Worm (Caenorhabditis elegans) whole organism, late embryonic: Measurements from ENCODE around the gene Y82E9BR.19.

ENCODE experiments used
- F13H6.1 ChIP-seq: sonication (generic microtip); optimal IDR thresholded peaks from 2 replicates; lab custom pipeline; 2016; ENCODE audit warnings: missing genetic modification characterization, missing compliant biosample characterization
- K09A11.1 ChIP-seq: sonication (generic microtip); optimal IDR thresholded peaks from 2 replicates; lab custom pipeline; 2017; ENCODE audit warnings: antibody characterized with exemption, mild to moderate bottlenecking, missing genetic modification characterization, missing compliant biosample characterization; ENCODE audit not compliant: insufficient read depth
- T23F11.4 ChIP-seq: fragments of 200-800 bp; sonication (Bioruptor generic); optimal IDR thresholded peaks from 2 replicates; lab custom pipeline; 2018; ENCODE audit warnings: mild to moderate bottlenecking, missing genetic modification characterization, missing compliant biosample characterization
- Y22D7AL.16 ChIP-seq: sonication (generic microtip); optimal IDR thresholded peaks from 2 replicates; lab custom pipeline; 2016; ENCODE audit warnings: missing genetic modification characterization, missing compliant biosample characterization
- ceh-14 ChIP-seq: sonication (generic microtip); optimal IDR thresholded peaks from 2 replicates; lab custom pipeline; 2016; ENCODE audit warnings: missing genotype, missing genetic modification characterization, missing compliant biosample characterization
- ceh-19 ChIP-seq: fragments of 200-800 bp; sonication (Bioruptor generic); optimal IDR thresholded peaks from 2 replicates; lab custom pipeline; 2018; ENCODE audit warnings: mild to moderate bottlenecking, missing genetic modification characterization, missing compliant biosample characterization
- ceh-24 ChIP-seq: sonication (generic microtip); optimal IDR thresholded peaks from 2 replicates; lab custom pipeline; 2016; ENCODE audit warnings: mild to moderate bottlenecking, missing genetic modification characterization, missing compliant biosample characterization
- ceh-30 ChIP-seq: fragments of 150-350 bp; optimal IDR thresholded peaks from 2 replicates; lab custom pipeline; 2014; ENCODE audit warnings: missing biosample characterization, missing genetic modification characterization
- ceh-34 ChIP-seq: sonication (generic microtip); optimal IDR thresholded peaks from 2 replicates; lab custom pipeline; 2016; ENCODE audit warnings: mild to moderate bottlenecking, missing genetic modification characterization, missing compliant biosample characterization
- ceh-48 ChIP-seq: sonication (generic microtip); optimal IDR thresholded peaks from 2 replicates; lab custom pipeline; 2016; ENCODE audit warnings: missing genetic modification characterization, inconsistent platforms, missing compliant biosample characterization
- ceh-9 ChIP-seq: sonication (generic microtip); optimal IDR thresholded peaks from 2 replicates; lab custom pipeline; 2016; ENCODE audit warnings: mild to moderate bottlenecking, missing genetic modification characterization, inconsistent platforms, missing compliant biosample characterization
- che-1 ChIP-seq: sonication (generic microtip); optimal IDR thresholded peaks from 2 replicates; lab custom pipeline; 2016; ENCODE audit warnings: mild to moderate bottlenecking, missing genetic modification characterization, missing compliant biosample characterization
- dmd-4 ChIP-seq: sonication (generic microtip); optimal IDR thresholded peaks from 2 replicates; lab custom pipeline; 2016; ENCODE audit warnings: borderline replicate concordance, missing genetic modification characterization, missing compliant biosample characterization
- elt-4 ChIP-seq: sonication (generic microtip); optimal IDR thresholded peaks from 2 replicates; lab custom pipeline; 2016; ENCODE audit warnings: missing genetic modification characterization, missing compliant biosample characterization
- fkh-6 ChIP-seq: sonication (generic microtip); optimal IDR thresholded peaks from 2 replicates; lab custom pipeline; 2016; ENCODE audit warnings: missing genetic modification characterization, missing compliant biosample characterization
- hlh-15 ChIP-seq: sonication (generic microtip); optimal IDR thresholded peaks from 2 replicates; lab custom pipeline; 2016; ENCODE audit warnings: missing genetic modification characterization, missing compliant biosample characterization
- hlh-6 ChIP-seq: sonication (generic microtip); optimal IDR thresholded peaks from 2 replicates; lab custom pipeline; 2016; ENCODE audit warnings: missing genotype, missing genetic modification characterization, missing compliant biosample characterization
- hlh-8 ChIP-seq: sonication (generic microtip); optimal IDR thresholded peaks from 2 replicates; lab custom pipeline; 2016; ENCODE audit warnings: missing genotype, missing genetic modification characterization, missing compliant biosample characterization
- mec-3 ChIP-seq: sonication (generic microtip); optimal IDR thresholded peaks from 2 replicates; lab custom pipeline; 2016; ENCODE audit warnings: borderline replicate concordance, missing genetic modification characterization, missing compliant biosample characterization
- nhr-11 ChIP-seq: fragments of 150-350 bp; optimal IDR thresholded peaks from 2 replicates; lab custom pipeline; 2014; ENCODE audit warnings: missing biosample characterization, missing genetic modification characterization
- nhr-232 ChIP-seq: sonication (generic microtip); optimal IDR thresholded peaks from 2 replicates; lab custom pipeline; 2016; ENCODE audit warnings: missing genetic modification characterization, missing compliant biosample characterization
- pat-9 ChIP-seq: fragments of 200-800 bp; sonication (Bioruptor generic); optimal IDR thresholded peaks from 2 replicates; lab custom pipeline; 2018; ENCODE audit warnings: mild to moderate bottlenecking, missing genetic modification characterization, moderate library complexity, missing compliant biosample characterization
- pha-2 ChIP-seq: sonication (generic microtip); optimal IDR thresholded peaks from 2 replicates; lab custom pipeline; 2017; ENCODE audit warnings: mild to moderate bottlenecking, missing genetic modification characterization, missing compliant biosample characterization
- pha-4 ChIP-seq: fragments of 150-350 bp; optimal IDR thresholded peaks from 2 replicates; lab custom pipeline; 2018; ENCODE audit warnings: missing biosample characterization, missing genetic modification reagents, missing genetic modification characterization
- syd-9 ChIP-seq: sonication (generic microtip); optimal IDR thresholded peaks from 2 replicates; lab custom pipeline; 2016; ENCODE audit warnings: mild to moderate bottlenecking, missing genetic modification characterization, moderate library complexity, missing compliant biosample characterization
- tbx-2 ChIP-seq: sonication (generic microtip); optimal IDR thresholded peaks from 2 replicates; lab custom pipeline; 2016; ENCODE audit warnings: missing genetic modification characterization, missing compliant biosample characterization
- tbx-7 ChIP-seq: sonication (generic microtip); optimal IDR thresholded peaks from 2 replicates; lab custom pipeline; 2016; ENCODE audit warnings: missing genotype, missing genetic modification characterization, missing compliant biosample characterization
- unc-42 ChIP-seq: sonication (generic microtip); optimal IDR thresholded peaks from 2 replicates; lab custom pipeline; 2016; ENCODE audit warnings: missing genotype, missing genetic modification characterization, missing compliant biosample characterization
- unc-55 ChIP-seq: sonication (generic microtip); optimal IDR thresholded peaks from 2 replicates; lab custom pipeline; 2017; ENCODE audit warnings: missing biosample characterization, missing genetic modification reagents, missing genetic modification characterization
- zip-5 ChIP-seq: sonication (generic microtip); optimal IDR thresholded peaks from 2 replicates; lab custom pipeline; 2016; ENCODE audit warnings: missing genetic modification characterization, missing compliant biosample characterization
- ztf-16 ChIP-seq: sonication (generic microtip); optimal IDR thresholded peaks from 2 replicates; lab custom pipeline; 2017; ENCODE audit warnings: missing genetic modification characterization, missing compliant biosample characterization

Gene Y82E9BR.19

DNA sequence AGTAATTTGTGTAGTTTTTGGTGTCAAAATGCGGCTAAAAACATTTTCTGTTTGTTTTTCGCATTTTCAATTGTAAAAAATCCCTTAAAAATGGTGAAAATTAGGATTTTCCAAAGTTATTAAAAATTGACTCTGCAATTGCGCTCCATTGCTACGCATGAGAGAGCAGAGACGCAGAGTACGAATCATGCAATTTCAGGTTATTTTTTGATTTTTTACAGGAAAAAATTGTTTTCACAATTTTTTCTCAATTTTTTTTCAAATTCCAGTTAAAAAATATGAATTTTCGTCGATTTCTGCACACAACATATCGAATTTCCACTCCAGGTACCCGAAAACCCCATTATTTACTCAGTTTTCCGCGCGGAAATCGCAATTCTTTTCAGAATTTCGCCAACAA, 38.5 kb upstream of the Y82E9BR.19 start, which contains the start of gene mtg-1:
mtg-1 (plus strand) TSS at position 160 of the 400 bp plus-strand sequence.
- TF ChIP-seq K09A11.1 (tag; lab: Kevin White, UChicago) (no peak), unc-55 (GFP tag; lab: Kevin White, UChicago) (peak; percentile 16), T23F11.4 (no peak)

DNA sequence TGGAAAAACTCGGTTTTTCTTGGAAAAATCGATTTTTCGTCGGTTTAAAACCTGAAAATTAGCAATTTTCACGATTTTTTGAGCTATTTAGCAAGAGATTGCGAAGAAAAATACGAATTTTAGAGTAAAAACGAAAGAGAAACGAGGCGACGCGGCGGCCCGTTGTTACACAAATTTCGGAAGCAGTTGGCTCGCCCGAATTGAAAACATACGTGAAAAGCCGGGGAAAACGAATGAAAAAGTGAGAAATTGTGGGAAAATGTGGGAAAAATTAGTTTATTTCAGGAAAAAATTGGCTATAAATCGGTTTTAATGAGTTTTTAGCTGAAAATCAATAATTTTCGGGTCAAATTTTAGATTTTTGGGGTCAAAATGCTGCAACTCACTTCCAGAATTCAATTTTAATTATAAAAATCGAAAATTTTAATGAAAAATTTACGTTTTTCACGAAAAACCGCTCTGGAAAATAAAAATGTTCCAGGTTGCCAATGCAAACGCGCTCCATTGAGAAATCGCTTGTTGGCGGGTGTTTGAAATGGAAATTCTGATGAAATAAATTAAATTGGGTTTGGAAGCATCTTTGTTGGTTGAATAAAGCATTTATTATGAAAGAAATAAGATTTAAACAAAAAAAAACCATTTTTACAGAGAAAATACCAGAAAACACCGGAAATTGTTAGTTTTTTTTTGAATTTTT, 37.8 kb upstream of the Y82E9BR.19 start, which contains the start of gene snf-6:
snf-6 (minus strand) TSS at position 51 of the 697 bp plus-strand sequence.
- TF ChIP-seq syd-9 (tag; lab: Kevin White, UChicago) (no peak), che-1 (tag; lab: Kevin White, UChicago) (peak; percentile 28)

DNA sequence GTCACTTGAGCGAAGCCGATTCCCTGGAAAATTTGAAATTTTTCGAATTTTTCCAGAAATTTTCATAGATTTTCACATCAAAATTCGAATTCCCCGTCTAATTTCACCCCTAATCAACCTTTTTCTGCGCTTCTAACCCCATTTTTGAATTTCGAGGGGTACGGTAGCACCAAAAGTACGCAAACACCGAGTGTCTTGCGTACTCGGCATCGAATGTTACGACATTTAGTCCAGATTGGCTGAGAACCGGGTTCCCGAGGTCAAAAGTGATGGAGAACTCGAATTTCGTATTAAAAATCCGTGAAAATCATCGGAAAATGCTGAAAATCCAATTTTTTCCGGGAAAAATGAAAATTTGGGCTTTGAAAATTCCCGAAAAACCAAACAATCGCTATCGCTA, 33.3 kb upstream of the Y82E9BR.19 start:
- no peak for TF ChIP-seq Y22D7AL.16 (tag; lab: Kevin White, UChicago)
- TF ChIP-seq hlh-8 (tag; lab: Kevin White, UChicago): no peak
- TF ChIP-seq hlh-15 (tag; lab: Kevin White, UChicago): no peak
- no peak for TF ChIP-seq pat-9 (tag; lab: Kevin White, UChicago)
- no peak for TF ChIP-seq K09A11.1 (tag; lab: Kevin White, UChicago)
- TF ChIP-seq mec-3 (tag; lab: Kevin White, UChicago): no peak
- TF ChIP-seq F13H6.1 (tag; lab: Kevin White, UChicago): no peak
- no peak for TF ChIP-seq ztf-16 (tag; lab: Kevin White, UChicago)
- TF ChIP-seq fkh-6: no peak
- TF ChIP-seq tbx-2 (tag; lab: Kevin White, UChicago): no peak
- TF ChIP-seq ceh-9 (tag; lab: Kevin White, UChicago): no peak
- TF ChIP-seq ceh-34 (tag; lab: Kevin White, UChicago): no peak
- TF ChIP-seq ceh-24 (tag; lab: Kevin White, UChicago): no peak
- TF ChIP-seq zip-5 (tag; lab: Kevin White, UChicago): no peak
- TF ChIP-seq unc-42 (tag; lab: Kevin White, UChicago): no peak
- TF ChIP-seq ceh-48 (tag; lab: Kevin White, UChicago): no peak
- no peak for TF ChIP-seq pha-4 (tag; lab: Kevin White, UChicago)
- TF ChIP-seq pha-2 (tag; lab: Kevin White, UChicago): no peak
- no peak for TF ChIP-seq nhr-232 (tag; lab: Kevin White, UChicago)
- TF ChIP-seq tbx-7: no peak

DNA sequence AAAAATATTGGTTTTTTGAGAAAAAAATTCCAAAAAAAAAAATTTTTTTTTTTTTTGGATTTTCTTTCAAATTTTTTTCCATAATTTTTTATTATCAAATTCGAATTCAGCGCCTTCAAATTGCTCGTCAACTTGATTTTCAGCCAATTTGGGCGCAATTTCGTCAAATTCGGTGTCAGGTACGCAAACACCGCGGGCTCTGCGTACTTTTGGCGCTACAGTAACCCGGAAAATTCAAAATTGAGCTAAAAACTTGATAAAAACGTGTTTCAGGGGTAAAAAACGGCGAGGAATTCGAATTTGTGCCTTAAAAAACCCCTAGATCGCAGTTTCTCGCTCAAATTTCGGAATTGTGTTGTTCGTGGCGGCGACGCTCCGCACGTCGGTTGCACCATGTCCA, 24.8 kb upstream of the Y82E9BR.19 start:
- no peak for TF ChIP-seq elt-4 (tag; lab: Kevin White, UChicago)
- no peak for TF ChIP-seq ceh-9 (tag; lab: Kevin White, UChicago)
- no peak for TF ChIP-seq dmd-4 (tag; lab: Kevin White, UChicago)
- TF ChIP-seq zip-5 (tag; lab: Kevin White, UChicago): no peak
- no peak for TF ChIP-seq ceh-30
- TF ChIP-seq hlh-6: no peak

DNA sequence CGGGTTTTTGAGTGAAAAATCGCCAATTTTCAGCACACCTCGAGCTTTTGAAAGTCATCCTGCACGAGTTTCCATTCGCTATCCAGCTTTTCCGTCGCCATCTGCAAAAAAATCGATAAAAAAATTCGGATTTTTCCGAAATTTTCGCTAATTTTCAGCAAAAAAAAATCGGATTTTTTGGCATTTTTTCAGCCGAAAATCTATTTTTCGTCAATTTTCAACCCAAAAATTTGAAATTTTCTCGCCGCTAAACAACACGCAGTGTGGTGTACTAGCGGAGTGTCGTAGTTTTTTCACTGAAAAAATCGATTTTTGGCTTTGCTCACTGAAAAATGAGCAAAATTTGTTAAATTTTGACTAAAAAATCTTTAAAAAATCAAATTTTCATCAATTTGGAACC, 22.8 kb upstream of the Y82E9BR.19 start, which contains the start of gene tmem-120:
tmem-120 (minus strand) TSS at position 101 of the 400 bp plus-strand sequence.
- TF ChIP-seq ceh-14 (tag; lab: Kevin White, UChicago): no peak
- no peak for TF ChIP-seq ceh-19 (GFP tag; lab: Kevin White, UChicago)
- no peak for TF ChIP-seq hlh-6
- no peak for TF ChIP-seq hlh-15 (tag; lab: Kevin White, UChicago)
- TF ChIP-seq hlh-8 (tag; lab: Kevin White, UChicago): no peak
- TF ChIP-seq nhr-11 (tag; lab: Kevin White, UChicago): no peak
- TF ChIP-seq, all 69 proteins: peak for 0
